Fruit fly (Drosophila melanogaster) whole organism, pupa: ENCODE measurements around the gene CG11417.

Experiments used
- CG10348 ChIP-seq: fragments of 200-800 bp; sonication (Bioruptor generic); IDR thresholded peaks from 2 replicates; pipeline ENCODE4 v1.3.6; 2022; ENCODE audit warnings: missing biosample characterization, missing genetic modification characterization
- CG12605 ChIP-seq: fragments of 200-800 bp; sonication (Bioruptor generic); IDR thresholded peaks from 2 replicates; pipeline ENCODE4 v1.3.6; 2022; ENCODE audit warnings: missing biosample characterization, missing genetic modification characterization
- CG13204 ChIP-seq: fragments of 200-800 bp; sonication (Bioruptor generic); optimal IDR thresholded peaks from 2 replicates; lab custom pipeline; 2018; ENCODE audit warnings: missing biosample characterization, mild to moderate bottlenecking, missing genetic modification characterization, moderate library complexity
- CG14655 ChIP-seq: fragments of 200-800 bp; sonication (Bioruptor generic); optimal IDR thresholded peaks from 3 replicates; lab custom pipeline; 2017; ENCODE audit warnings: mild to moderate bottlenecking, missing biosample characterization, missing genetic modification reagents, missing genetic modification characterization
- CG15710 ChIP-seq: fragments of 200-800 bp; sonication (Bioruptor generic); optimal IDR thresholded peaks from 2 replicates; lab custom pipeline; 2018; ENCODE audit warnings: missing biosample characterization, mild to moderate bottlenecking, missing genetic modification characterization, moderate library complexity
- CG17806 ChIP-seq: fragments of 200-800 bp; sonication (Bioruptor generic); optimal IDR thresholded peaks from 2 replicates; lab custom pipeline; 2018; ENCODE audit warnings: missing biosample characterization, mild to moderate bottlenecking, missing genetic modification characterization, moderate library complexity
- CG32121 ChIP-seq: fragments of 200-800 bp; sonication (Bioruptor generic); IDR thresholded peaks from 2 replicates; pipeline ENCODE4 v1.3.6; 2022; ENCODE audit warnings: missing biosample characterization, missing genetic modification characterization
- CG34367 ChIP-seq: fragments of 200-800 bp; sonication (Bioruptor generic); optimal IDR thresholded peaks from 2 replicates; lab custom pipeline; 2018; ENCODE audit warnings: missing biosample characterization, mild to moderate bottlenecking, missing genetic modification characterization
- CG4496 ChIP-seq: fragments of 200-800 bp; sonication (Bioruptor generic); IDR thresholded peaks from 3 replicates; pipeline ENCODE4 v1.3.6; 2022; ENCODE audit warnings: missing biosample characterization, missing genetic modification characterization
- CG8159 ChIP-seq: fragments of 200-800 bp; sonication (Bioruptor generic); optimal IDR thresholded peaks from 3 replicates; lab custom pipeline; 2018; ENCODE audit warnings: missing biosample characterization, mild to moderate bottlenecking, missing genetic modification characterization, moderate library complexity
- CG8301 ChIP-seq: fragments of 200-800 bp; sonication (Bioruptor generic); optimal IDR thresholded peaks from 2 replicates; lab custom pipeline; 2018; ENCODE audit warnings: missing biosample characterization, mild to moderate bottlenecking, missing genetic modification characterization
- CG9948 ChIP-seq: fragments of 200-800 bp; sonication (Bioruptor generic); optimal IDR thresholded peaks from 2 replicates; lab custom pipeline; 2018; ENCODE audit warnings: missing biosample characterization, mild to moderate bottlenecking, missing genetic modification characterization, moderate library complexity
- D1 ChIP-seq: fragments of 200-800 bp; sonication (Bioruptor generic); optimal IDR thresholded peaks from 2 replicates; lab custom pipeline; 2018; ENCODE audit warnings: missing biosample characterization, mild to moderate bottlenecking, missing genetic modification characterization, moderate library complexity
- EcR ChIP-seq: fragments of 200-800 bp; sonication (Bioruptor generic); optimal IDR thresholded peaks from 3 replicates; lab custom pipeline; 2019; ENCODE audit warnings: missing biosample characterization, missing genetic modification characterization, mild to moderate bottlenecking, moderate library complexity, missing genetic modification reagents
- Ets98B ChIP-seq: fragments of 200-800 bp; sonication (Bioruptor generic); IDR thresholded peaks from 2 replicates; pipeline ENCODE4 v1.3.6; 2022; ENCODE audit warnings: missing biosample characterization, missing genetic modification characterization
- Pif1A ChIP-seq: fragments of 200-800 bp; sonication (Bioruptor generic); optimal IDR thresholded peaks from 3 replicates; lab custom pipeline; 2016; ENCODE audit warnings: missing biosample characterization, missing genetic modification characterization
- Pif1B ChIP-seq: fragments of 200-800 bp; sonication (Bioruptor generic); optimal IDR thresholded peaks from 3 replicates; lab custom pipeline; 2016; ENCODE audit warnings: missing biosample characterization, missing genetic modification characterization
- Snoo ChIP-seq: fragments of 200-800 bp; sonication (Bioruptor generic); optimal IDR thresholded peaks from 3 replicates; lab custom pipeline; 2017; ENCODE audit warnings: missing biosample characterization, mild to moderate bottlenecking, missing genetic modification characterization, inconsistent platforms
- fd96Ca ChIP-seq: fragments of 200-800 bp; sonication (Bioruptor generic); IDR thresholded peaks from 3 replicates; pipeline ENCODE4 v1.3.6; 2022; ENCODE audit warnings: missing biosample characterization, missing genetic modification characterization
- gl ChIP-seq: fragments of 200-800 bp; sonication (Bioruptor generic); optimal IDR thresholded peaks from 2 replicates; lab custom pipeline; 2018; ENCODE audit warnings: missing biosample characterization, mild to moderate bottlenecking, missing genetic modification characterization
- rn ChIP-seq: fragments of 200-800 bp; sonication (Bioruptor generic); IDR thresholded peaks from 2 replicates; pipeline ENCODE4 v1.3.6; 2022; ENCODE audit warnings: missing biosample characterization, missing genetic modification characterization

The CG11417 gene

DNA sequence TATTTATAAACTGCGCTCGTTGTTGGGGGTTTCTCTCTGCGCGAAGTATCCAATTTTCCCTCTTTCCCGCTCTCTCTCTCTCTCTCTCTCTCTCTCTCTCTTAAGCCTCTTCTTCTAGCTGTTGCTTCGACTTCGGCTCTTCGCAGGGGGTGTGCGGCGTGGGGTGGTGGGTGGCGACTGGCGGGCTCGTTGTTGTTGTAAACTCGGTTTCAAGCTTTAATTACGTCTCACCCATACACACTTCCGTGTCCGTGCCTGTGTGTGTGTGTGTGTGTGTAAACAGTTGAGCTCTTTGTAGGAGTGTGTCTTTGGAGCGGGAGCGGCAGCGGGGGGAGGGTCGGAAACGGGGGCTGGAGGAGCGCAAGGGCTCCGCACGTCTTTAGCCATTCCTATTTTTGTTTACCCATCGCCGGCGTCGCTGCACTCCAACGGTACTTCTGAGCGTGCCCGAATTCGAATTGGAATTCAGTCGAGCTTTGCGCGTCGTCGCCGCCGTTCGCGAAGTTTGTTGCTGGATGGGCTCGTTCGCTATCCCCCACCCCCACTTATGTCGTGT, 34.4 kb downstream of the CG11417 start:
- TF ChIP-seq EcR (GFP tag; lab: Kevin White, UChicago) (peak; percentile 21), CG13204 (GFP tag; lab: Kevin White, UChicago) (peak; percentile 95), Ets98B (GFP tag; lab: Robert Waterston, UW) (peak; percentile 6; the same call in 1 of the 2 replicates), Pif1B (GFP tag; lab: Kevin White, UChicago) (no peak), CG9948 (tag; lab: Kevin White, UChicago) (no peak)
- TF ChIP-seq, all 21 proteins: peak for 3

DNA sequence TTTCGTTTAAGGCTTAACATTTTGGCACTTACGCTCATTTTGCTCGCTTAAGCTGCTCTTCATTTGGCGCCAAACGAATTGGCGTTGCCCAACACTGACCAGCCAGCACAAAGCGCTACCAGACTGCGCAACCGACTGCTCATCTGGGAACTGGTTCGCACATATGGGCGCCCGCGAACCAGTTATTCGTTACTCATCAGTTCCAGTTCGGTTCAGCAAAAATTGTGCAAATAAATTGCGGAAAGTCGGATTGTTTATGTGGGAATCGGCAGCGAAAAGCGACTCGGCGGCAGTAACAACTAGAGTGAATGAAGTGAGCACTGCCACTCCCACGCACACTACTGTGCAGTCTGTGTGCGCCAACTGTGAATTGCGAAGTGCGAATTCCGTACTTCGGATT, 39.1 kb downstream of the CG11417 start, which contains the start of gene Rilpl:
Gene Rilpl (plus strand): TSS at position 180 of the 400 bp plus-strand sequence.
- peak; percentile 22; the same call in 1 of the 2 replicates for TF ChIP-seq CG32121
- no peak for TF ChIP-seq Pif1A (GFP tag; lab: Kevin White, UChicago)
- TF ChIP-seq CG4496 (GFP tag; lab: Robert Waterston, UW), result peak; percentile 41; the same call in 1 of the 3 replicates
- TF ChIP-seq, all 21 proteins: peak for 2

dm6 chrX:1397649-1398454, 44.0 kb downstream of the CG11417 start:
- no peak for TF ChIP-seq D1 (tag; lab: Kevin White, UChicago)
- peak; percentile 4 for TF ChIP-seq CG13204 (GFP tag; lab: Kevin White, UChicago)

DNA sequence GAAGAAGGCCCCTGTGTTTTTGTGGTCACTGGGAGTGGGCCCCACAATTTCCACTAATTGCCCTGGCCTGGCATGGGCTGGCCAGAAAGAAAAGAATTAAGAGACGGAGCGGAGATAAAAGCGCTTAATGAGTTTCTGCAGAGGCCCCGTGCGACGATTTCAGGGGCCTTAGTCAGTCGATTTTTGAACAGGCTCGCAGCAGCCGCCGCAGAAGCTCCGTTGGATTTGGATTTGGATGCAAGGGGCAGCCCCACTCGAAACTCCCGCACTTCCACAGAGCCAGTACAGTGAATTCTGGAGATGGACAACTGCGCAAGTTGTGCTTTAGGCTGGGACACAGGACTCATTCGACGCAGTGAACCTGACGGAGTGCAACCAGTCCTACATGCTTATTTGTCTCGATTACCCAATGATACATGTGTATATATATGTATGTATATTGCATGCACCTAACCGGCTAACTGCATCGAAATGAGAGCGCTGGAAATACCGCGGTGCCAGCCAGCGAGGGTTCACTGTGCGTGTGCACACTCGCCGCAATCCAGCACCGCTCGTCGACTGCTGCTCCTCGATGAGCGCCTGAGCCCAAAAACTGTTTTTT, 44.7 kb downstream of the CG11417 start:
- TF ChIP-seq CG10348 (GFP tag; lab: Robert Waterston, UW) (0 out of 2 replicates have a peak, but pooled peaks have one; percentile 33), CG12605 (peak; percentile 51; the same call in 1 of the 2 replicates), Snoo (peak; percentile 64), rn (GFP tag; lab: Robert Waterston, UW) (peak; percentile 71), CG15710 (tag; lab: Kevin White, UChicago) (peak; percentile 78), CG32121 (peak; percentile 63), CG14655 (peak; percentile 77), CG9948 (tag; lab: Kevin White, UChicago) (peak; percentile 75), EcR (GFP tag; lab: Kevin White, UChicago) (no peak), Ets98B (GFP tag; lab: Robert Waterston, UW) (peak; percentile 59), D1 (tag; lab: Kevin White, UChicago) (no peak), Pif1B (GFP tag; lab: Kevin White, UChicago) (peak; percentile 79), CG8301 (peak; percentile 74), fd96Ca (GFP tag; lab: Robert Waterston, UW) (peak; percentile 86), CG13204 (GFP tag; lab: Kevin White, UChicago) (no peak), Pif1A (GFP tag; lab: Kevin White, UChicago) (peak; percentile 85), gl (tag; lab: Kevin White, UChicago) (peak; percentile 62), CG34367 (tag; lab: Kevin White, UChicago) (peak; percentile 78), CG4496 (GFP tag; lab: Robert Waterston, UW) (peak; percentile 85), CG8159 (tag; lab: Kevin White, UChicago) (peak; percentile 83), CG17806 (tag; lab: Kevin White, UChicago) (peak; percentile 73)

- no peak for TF ChIP-seq CG8159 (tag; lab: Kevin White, UChicago)
- TF ChIP-seq CG34367 (tag; lab: Kevin White, UChicago), result no peak
- TF ChIP-seq rn (GFP tag; lab: Robert Waterston, UW), result no peak
- TF ChIP-seq CG14655, result peak; percentile 27
- TF ChIP-seq CG9948 (tag; lab: Kevin White, UChicago), result no peak
- TF ChIP-seq D1 (tag; lab: Kevin White, UChicago), result no peak
- no peak for TF ChIP-seq Pif1A (GFP tag; lab: Kevin White, UChicago)
- TF ChIP-seq CG13204 (GFP tag; lab: Kevin White, UChicago), result peak; percentile 100
- peak; percentile 43 for TF ChIP-seq Ets98B (GFP tag; lab: Robert Waterston, UW)
- no peak for TF ChIP-seq CG17806 (tag; lab: Kevin White, UChicago)
- TF ChIP-seq EcR (GFP tag; lab: Kevin White, UChicago), result peak; percentile 85
- TF ChIP-seq CG12605, result peak; percentile 17; the same call in 1 of the 2 replicates
- peak; percentile 79 for TF ChIP-seq CG32121
- no peak for TF ChIP-seq CG15710 (tag; lab: Kevin White, UChicago)
- peak; percentile 45; the same call in 2 of the 3 replicates for TF ChIP-seq CG4496 (GFP tag; lab: Robert Waterston, UW)
- peak; percentile 12 for TF ChIP-seq Snoo
- TF ChIP-seq fd96Ca (GFP tag; lab: Robert Waterston, UW), result no peak; the same call in 2 of the 3 replicates
- no peak for TF ChIP-seq gl (tag; lab: Kevin White, UChicago)
- TF ChIP-seq Pif1B (GFP tag; lab: Kevin White, UChicago), result no peak
- peak; percentile 11; the same call in 1 of the 2 replicates for TF ChIP-seq CG10348 (GFP tag; lab: Robert Waterston, UW)
- no peak for TF ChIP-seq CG8301
- TF ChIP-seq, all 21 proteins: peak for 9
Observed at dm6 chrX:1399056-1400003, 45.5 kb downstream of the CG11417 start.
